Worm (Caenorhabditis elegans): ENCODE data around the gene F58H1.3.
A peak's percentile ranks its signal among the peaks of the same experiment; 100 is the strongest.

F58H1.3 gene

ce11 chrV:11929046-11929590, 4.7 kb upstream of the F58H1.3 start, which contains the start of gene F58H1.2:
F58H1.2 (plus strand) TSS chrV:11929096.
- TF ChIP-seq nhr-28 (tag; optimal IDR thresholded peaks at IDR 0.05): no peak
- TF ChIP-seq F16B12.6 (tag; optimal IDR thresholded peaks at IDR 0.05): no peak
- no peak for TF ChIP-seq nhr-47 (tag; optimal IDR thresholded peaks at IDR 0.05)
- TF ChIP-seq nhr-76 (tag; optimal IDR thresholded peaks at IDR 0.05): no peak
- TF ChIP-seq elt-3 (tag; optimal IDR thresholded peaks at IDR 0.05): no peak
- no peak for TF ChIP-seq C34B4.2 (tag; optimal IDR thresholded peaks at IDR 0.05)
- no peak for TF ChIP-seq hlh-4 (tag; optimal IDR thresholded peaks at IDR 0.05)
- TF ChIP-seq ztf-11 (tag; optimal IDR thresholded peaks at IDR 0.05): no peak
- no peak for TF ChIP-seq nhr-12 (tag; optimal IDR thresholded peaks at IDR 0.05)

DNA sequence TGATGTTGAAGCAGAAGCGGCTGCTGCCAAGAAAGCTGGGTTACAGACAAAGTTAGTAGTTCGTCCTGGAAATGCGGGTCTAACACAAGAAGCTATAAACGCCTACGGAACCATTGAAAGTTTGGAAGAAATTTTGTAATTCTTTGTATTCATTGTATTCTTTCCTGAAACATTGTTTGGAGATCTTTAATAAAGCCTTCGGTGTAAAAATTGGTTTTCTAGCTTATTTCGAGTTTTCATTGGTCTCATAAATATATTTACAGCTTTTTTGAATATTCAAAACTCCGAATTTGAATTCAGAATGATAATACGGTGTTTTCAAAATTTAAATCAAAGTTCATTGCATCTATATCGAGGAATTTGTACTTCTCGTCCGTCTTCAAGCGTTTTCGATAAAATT, 1.1 kb downstream of the F58H1.3 start, which contains the start of gene F58H1.8:
F58H1.8 (plus strand) TSS at position 301 of the 400 bp plus-strand sequence.
- TF ChIP-seq efl-1 (optimal IDR thresholded peaks at IDR 0.05) (no peak), efl-1 (GFP tag; optimal IDR thresholded peaks at IDR 0.05 in 1 of 2) (peak in 1 of 2 experiments; percentile 20), fkh-4 (tag; optimal IDR thresholded peaks at IDR 0.05; ENCODE audit: borderline replicate concordance) (no peak), zip-4 (GFP tag; optimal IDR thresholded peaks at IDR 0.05) (no peak)

DNA sequence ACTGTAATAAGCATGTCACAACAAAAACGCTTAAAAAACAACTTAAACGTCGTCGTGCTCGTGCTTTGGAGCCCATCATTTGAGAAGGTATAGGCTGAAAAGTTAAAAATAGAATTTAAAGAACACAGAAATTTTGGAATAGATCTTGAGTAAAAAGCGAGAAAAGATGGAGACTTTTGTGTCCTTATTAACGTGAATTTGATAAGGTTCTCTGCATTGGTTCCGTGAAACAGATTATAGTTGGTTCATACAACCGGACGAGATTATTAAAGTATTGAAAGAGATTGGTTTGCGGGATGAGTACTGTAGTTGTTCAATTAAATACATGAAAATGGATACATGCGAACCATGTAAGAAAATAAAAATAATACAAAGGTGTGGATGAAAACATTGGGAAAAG, 3.9 kb downstream of the F58H1.3 start, which contains the start of gene gpla-1:
gpla-1 (minus strand) TSS at position 101 of the 400 bp plus-strand sequence.
- TF ChIP-seq dsc-1 (tag; optimal IDR thresholded peaks at IDR 0.05) (no peak), xbp-1 (tag; optimal IDR thresholded peaks at IDR 0.05) (no peak), efl-3 (GFP tag; optimal IDR thresholded peaks at IDR 0.05) (no peak), C16A3.4 (tag; optimal IDR thresholded peaks at IDR 0.05) (no peak), aha-1 (tag; optimal IDR thresholded peaks at IDR 0.05) (no peak), lin-39 (tag; optimal IDR thresholded peaks at IDR 0.05) (no peak), ama-1 (optimal IDR thresholded peaks at IDR 0.05) (no peak), grh-1 (GFP tag; IDR thresholded peaks at IDR 0.05) (no peak), ceh-88 (GFP tag; IDR thresholded peaks at IDR 0.05) (no peak), zag-1 (tag; optimal IDR thresholded peaks at IDR 0.05) (no peak), ceh-63 (GFP tag; optimal IDR thresholded peaks at IDR 0.05) (no peak)

DNA sequence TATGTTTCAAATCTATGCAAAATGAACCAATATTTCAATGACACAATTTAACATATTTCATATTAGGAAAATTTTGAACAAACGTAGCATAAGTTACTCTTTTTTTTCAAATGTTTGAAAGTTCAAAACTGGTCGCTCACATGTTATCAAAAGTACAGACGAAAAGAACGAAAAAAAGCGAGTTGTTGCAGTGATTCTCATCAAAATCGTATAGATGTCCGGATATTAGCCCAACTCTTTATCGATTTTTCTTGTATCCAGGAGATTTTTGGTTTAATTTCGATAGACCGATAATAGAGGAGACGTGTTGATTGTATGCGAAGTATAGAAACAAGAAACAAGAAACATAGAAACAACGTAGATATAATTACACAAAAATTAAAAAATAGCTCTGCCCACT, 6.6 kb downstream of the F58H1.3 start:
- TF ChIP-seq unc-86 (tag; optimal IDR thresholded peaks at IDR 0.05) (no peak), efl-1 (optimal IDR thresholded peaks at IDR 0.05) (no peak), efl-1 (GFP tag; optimal IDR thresholded peaks at IDR 0.05 in 1 of 2) (peak in 1 of 2 experiments; percentile 85), nhr-76 (tag; optimal IDR thresholded peaks at IDR 0.05) (no peak)

- TF ChIP-seq efl-1 (optimal IDR thresholded peaks at IDR 0.05) (no peak), efl-1 (GFP tag; optimal IDR thresholded peaks at IDR 0.05 in 1 of 2) (peak in 1 of 2 experiments; percentile 89), elt-2 (tag; optimal IDR thresholded peaks at IDR 0.05) (peak; percentile 93), lir-3 (tag; optimal IDR thresholded peaks at IDR 0.05; ENCODE audit: poor library complexity) (no peak), ceh-8 (GFP tag; optimal IDR thresholded peaks at IDR 0.05) (no peak), nhr-90 (tag; optimal IDR thresholded peaks at IDR 0.05; ENCODE audit: poor library complexity) (peak; percentile 31), nhr-20 (tag; optimal IDR thresholded peaks at IDR 0.05) (peak; percentile 28), pqm-1 (tag; optimal IDR thresholded peaks at IDR 0.05) (peak; percentile 91), sptf-1 (tag; optimal IDR thresholded peaks at IDR 0.05) (no peak), lin-35 (GFP tag; optimal IDR thresholded peaks at IDR 0.05) (peak in 1 of 2 experiments; percentile 51), efl-3 (GFP tag; optimal IDR thresholded peaks at IDR 0.05) (no peak)
Measured at ce11 chrV:11941664-11942063, 7.9 kb downstream of the F58H1.3 start.

DNA sequence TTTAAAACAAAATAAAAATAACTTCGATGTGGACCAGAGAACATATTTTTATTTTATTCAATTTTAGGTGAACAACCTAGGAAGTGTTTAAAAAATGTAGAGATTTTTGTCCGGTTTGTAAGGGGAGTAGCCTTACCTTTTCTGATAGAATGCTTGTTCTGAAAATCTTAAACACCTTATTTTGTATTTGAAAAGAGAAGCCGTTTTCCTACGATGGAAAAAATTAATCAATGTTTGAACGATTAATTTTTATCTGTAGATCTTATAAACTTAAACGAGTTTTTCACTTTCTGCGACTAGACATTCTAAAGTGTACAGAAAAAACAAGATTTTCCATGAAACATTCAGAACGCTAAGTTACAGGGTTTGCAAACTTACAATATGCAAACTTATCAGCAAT, 8.5 kb downstream of the F58H1.3 start, which contains the start of gene F58H1.6:
F58H1.6 (plus strand) TSS at position 301 of the 400 bp plus-strand sequence.
- TF ChIP-seq blmp-1 (tag; optimal IDR thresholded peaks at IDR 0.05) (no peak), rnt-1 (tag; optimal IDR thresholded peaks at IDR 0.05) (no peak), snu-23 (GFP tag; optimal IDR thresholded peaks at IDR 0.05) (no peak), nhr-76 (tag; optimal IDR thresholded peaks at IDR 0.05) (no peak), aha-1 (tag; optimal IDR thresholded peaks at IDR 0.05) (no peak), zip-4 (GFP tag; optimal IDR thresholded peaks at IDR 0.05) (no peak), tlp-1 (tag; optimal IDR thresholded peaks at IDR 0.05) (no peak), nhr-20 (tag; optimal IDR thresholded peaks at IDR 0.05) (no peak), fos-1 (tag; optimal IDR thresholded peaks at IDR 0.05) (no peak), elt-3 (tag; optimal IDR thresholded peaks at IDR 0.05) (no peak), lin-15B (tag; optimal IDR thresholded peaks at IDR 0.05) (no peak), ets-5 (GFP tag; IDR thresholded peaks at IDR 0.05) (no peak), efl-1 (optimal IDR thresholded peaks at IDR 0.05) (no peak), efl-1 (GFP tag; optimal IDR thresholded peaks at IDR 0.05 in 1 of 2) (no peak), unc-30 (tag; optimal IDR thresholded peaks at IDR 0.05) (no peak), nhr-47 (tag; optimal IDR thresholded peaks at IDR 0.05) (no peak), ceh-8 (GFP tag; optimal IDR thresholded peaks at IDR 0.05) (no peak), fkh-4 (tag; optimal IDR thresholded peaks at IDR 0.05; ENCODE audit: borderline replicate concordance) (no peak), egl-13 (tag; optimal IDR thresholded peaks at IDR 0.05) (no peak)

Measured in whole organism, L1 larva.